Worm (Caenorhabditis elegans): ENCODE results near the gene ZK512.11.

Gene ZK512.11

DNA sequence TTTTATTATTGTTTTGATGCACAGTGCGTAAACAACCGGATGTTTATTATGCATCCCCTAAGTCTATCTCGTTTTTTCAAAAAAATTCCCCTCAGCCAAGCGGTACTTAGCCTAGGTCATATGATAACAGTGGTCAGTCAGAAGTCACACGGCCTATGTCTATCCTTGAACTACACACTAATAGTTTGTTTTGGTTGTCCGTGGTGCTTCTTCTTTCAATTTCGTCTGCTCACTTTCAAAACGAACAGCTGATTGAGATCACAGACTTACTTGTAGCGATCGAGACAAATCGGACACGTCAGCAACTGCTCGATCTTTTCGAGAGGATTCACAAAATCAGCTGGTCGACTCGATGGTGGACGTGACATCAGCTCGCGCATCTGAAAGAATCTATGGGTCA lies 8.9 kb downstream of the ZK512.11 start:
- no peak for TF ChIP-seq cnd-1 (tag; optimal IDR thresholded peaks at IDR 0.05)
- TF ChIP-seq flh-1 (GFP tag; optimal IDR thresholded peaks at IDR 0.05): no peak
- TF ChIP-seq tbx-8 (GFP tag; optimal IDR thresholded peaks at IDR 0.05): no peak
- TF ChIP-seq unc-120 (tag; optimal IDR thresholded peaks at IDR 0.05; ENCODE audit: poor library complexity, severe bottlenecking): no peak
- no peak for TF ChIP-seq ces-1 (GFP tag; optimal IDR thresholded peaks at IDR 0.05)
- no peak for TF ChIP-seq elt-1 (tag; optimal IDR thresholded peaks at IDR 0.05; ENCODE audit: borderline replicate concordance, insufficient read depth)
- no peak for TF ChIP-seq sem-2 (GFP tag; optimal IDR thresholded peaks at IDR 0.05)
- no peak for TF ChIP-seq nhr-237 (tag; optimal IDR thresholded peaks at IDR 0.05)
- no peak for TF ChIP-seq nhr-2 (tag; optimal IDR thresholded peaks at IDR 0.05)
- TF ChIP-seq mls-2 (tag; optimal IDR thresholded peaks at IDR 0.05): no peak
- TF ChIP-seq drap-1 (GFP tag; optimal IDR thresholded peaks at IDR 0.05): no peak
- no peak for TF ChIP-seq lsy-2 (tag; optimal IDR thresholded peaks at IDR 0.05)
- no peak for TF ChIP-seq mep-1 (tag; optimal IDR thresholded peaks at IDR 0.05)
- TF ChIP-seq unc-39 (tag; optimal IDR thresholded peaks at IDR 0.05): no peak
- TF ChIP-seq snpc-4 (tag; optimal IDR thresholded peaks at IDR 0.05): no peak
- TF ChIP-seq unc-62 (GFP tag; optimal IDR thresholded peaks at IDR 0.05): no peak
- TF ChIP-seq nhr-76 (tag; optimal IDR thresholded peaks at IDR 0.05): no peak
- no peak for TF ChIP-seq ztf-11 (tag; optimal IDR thresholded peaks at IDR 0.05)
- no peak for TF ChIP-seq bed-3 (GFP tag; optimal IDR thresholded peaks at IDR 0.05)

DNA sequence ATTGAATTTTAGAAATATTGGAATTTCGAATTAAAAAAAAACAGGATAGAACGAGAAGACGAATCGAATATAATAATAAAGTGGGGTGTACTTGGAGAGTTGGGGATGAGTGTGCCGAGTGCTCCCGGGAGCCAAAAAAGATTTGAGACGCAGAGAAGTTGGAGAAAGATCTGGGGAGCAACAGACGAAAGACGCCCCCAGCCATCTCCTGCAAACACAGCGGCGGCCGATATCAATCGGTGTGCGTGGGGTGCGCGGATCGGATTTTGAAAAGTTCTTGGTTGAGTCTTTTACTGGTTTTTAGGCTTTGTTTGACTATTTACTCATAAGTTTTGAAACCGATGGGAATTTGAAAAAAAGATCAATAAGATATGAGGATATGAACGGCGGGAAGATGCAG lies 9.8 kb downstream of the ZK512.11 start, which contains the start of gene nhl-1:
TSS of gene nhl-1 (minus strand) at position 101 of the 400 bp plus-strand sequence.
- TF ChIP-seq cnd-1 (tag; optimal IDR thresholded peaks at IDR 0.05) (no peak), nhr-237 (tag; optimal IDR thresholded peaks at IDR 0.05) (no peak), unc-120 (tag; optimal IDR thresholded peaks at IDR 0.05; ENCODE audit: poor library complexity, severe bottlenecking) (no peak), mep-1 (tag; optimal IDR thresholded peaks at IDR 0.05) (no peak), nhr-28 (tag; optimal IDR thresholded peaks at IDR 0.05) (no peak), mls-2 (tag; optimal IDR thresholded peaks at IDR 0.05) (no peak), elt-3 (tag; optimal IDR thresholded peaks at IDR 0.05) (no peak), mab-5 (tag; optimal IDR thresholded peaks at IDR 0.05) (no peak), pha-4 (tag; optimal IDR thresholded peaks at IDR 0.05) (no peak), hlh-1 (tag; optimal IDR thresholded peaks at IDR 0.05) (no peak)

DNA sequence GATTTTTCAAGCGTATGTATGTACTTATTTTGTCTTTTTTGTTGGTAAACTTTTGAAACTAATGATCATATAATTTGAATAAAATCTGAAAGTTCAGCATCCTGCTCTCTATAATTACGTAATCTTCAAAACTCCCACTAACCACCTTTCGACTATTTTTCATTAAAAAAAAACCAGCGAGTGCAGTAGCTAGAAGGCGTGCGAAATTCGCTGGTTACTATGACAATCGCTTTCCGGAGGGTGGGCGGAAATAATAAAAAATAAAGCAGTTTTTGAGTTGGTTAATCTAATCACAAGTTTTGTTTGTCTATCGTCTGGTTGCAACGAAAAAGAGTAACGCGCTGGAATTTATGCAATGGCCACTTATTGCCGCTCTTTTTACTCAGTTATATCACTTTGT lies 10.8 kb downstream of the ZK512.11 start, which contains the start of gene irld-34:
TSS of gene irld-34 (plus strand) at position 301 of the 400 bp plus-strand sequence.
- TF ChIP-seq zip-8 (tag; optimal IDR thresholded peaks at IDR 0.05) (peak; percentile 24), hlh-1 (tag; optimal IDR thresholded peaks at IDR 0.05) (no peak), ces-1 (GFP tag; optimal IDR thresholded peaks at IDR 0.05) (no peak)

DNA sequence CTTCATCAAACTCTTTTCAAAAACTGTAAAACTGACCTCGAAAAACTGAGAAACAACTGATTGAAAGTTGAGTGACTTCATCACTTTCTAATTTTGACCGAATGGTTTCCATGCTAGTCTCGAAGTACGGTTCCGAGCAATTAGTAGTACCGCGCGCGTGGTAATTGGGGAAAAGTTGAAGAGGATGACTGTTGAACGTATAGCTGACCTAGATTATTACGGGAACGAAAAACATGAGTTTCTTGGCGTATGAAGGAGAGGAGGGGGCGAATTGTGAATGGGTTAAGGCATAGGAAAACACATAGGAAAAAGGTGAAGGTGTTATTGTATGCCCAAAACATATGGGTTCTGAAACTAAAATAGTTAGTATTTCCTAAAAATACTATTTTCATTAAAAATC lies 17.5 kb downstream of the ZK512.11 start, which contains the start of gene ptr-9:
TSS of gene ptr-9 (minus strand) at position 101 of the 400 bp plus-strand sequence.
- no peak for TF ChIP-seq ham-2 (GFP tag; optimal IDR thresholded peaks at IDR 0.05)
- TF ChIP-seq nhr-28 (tag; optimal IDR thresholded peaks at IDR 0.05): no peak
- no peak for TF ChIP-seq lin-32 (GFP tag; optimal IDR thresholded peaks at IDR 0.05)
- TF ChIP-seq cnd-1 (tag; optimal IDR thresholded peaks at IDR 0.05): no peak
- no peak for TF ChIP-seq unc-39 (tag; optimal IDR thresholded peaks at IDR 0.05)
- no peak for TF ChIP-seq ceh-83 (GFP tag; optimal IDR thresholded peaks at IDR 0.05)
- TF ChIP-seq elt-1 (tag; optimal IDR thresholded peaks at IDR 0.05; ENCODE audit: borderline replicate concordance, insufficient read depth): no peak
- TF ChIP-seq M03D4.4 (tag; optimal IDR thresholded peaks at IDR 0.05): no peak
- TF ChIP-seq ceh-43 (GFP tag; optimal IDR thresholded peaks at IDR 0.05): no peak
- TF ChIP-seq hlh-1 (tag; optimal IDR thresholded peaks at IDR 0.05): no peak
- no peak for TF ChIP-seq lsy-2 (tag; optimal IDR thresholded peaks at IDR 0.05)
- no peak for TF ChIP-seq mab-5 (tag; optimal IDR thresholded peaks at IDR 0.05)
- no peak for TF ChIP-seq ceh-39 (tag; optimal IDR thresholded peaks at IDR 0.05)
- no peak for TF ChIP-seq blmp-1 (tag; optimal IDR thresholded peaks at IDR 0.05)
- TF ChIP-seq lin-13 (tag; optimal IDR thresholded peaks at IDR 0.05): no peak
- TF ChIP-seq ztf-11 (tag; optimal IDR thresholded peaks at IDR 0.05): no peak
- no peak for TF ChIP-seq elt-3 (tag; optimal IDR thresholded peaks at IDR 0.05)

DNA sequence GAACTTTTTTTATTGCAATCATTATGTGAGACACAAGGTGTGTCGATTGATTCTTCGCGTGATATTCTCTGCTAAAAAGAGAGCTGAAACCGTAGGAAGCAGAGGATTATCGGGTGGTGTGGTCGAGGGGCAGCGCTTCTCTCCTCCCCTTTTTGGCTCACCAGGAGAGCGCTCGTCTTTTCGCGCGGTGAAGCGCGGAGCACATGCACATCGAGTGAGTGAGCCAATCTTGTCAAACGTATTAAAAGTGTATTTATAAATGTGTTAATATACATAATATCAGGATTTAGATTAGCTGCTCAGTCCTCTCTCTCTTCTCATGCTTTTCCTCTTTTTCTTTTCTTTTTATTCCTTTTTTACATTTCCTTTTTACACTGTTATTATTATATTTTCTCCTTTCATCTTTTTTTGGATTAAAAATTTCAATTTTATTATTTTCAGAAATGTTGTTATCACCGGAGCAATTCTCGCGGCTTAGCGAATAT lies 18.7 kb downstream of the ZK512.11 start, which contains the start of gene dgk-3:
TSS of gene dgk-3 (plus strand) at position 435 of the 485 bp plus-strand sequence.
- TF ChIP-seq unc-39 (tag; optimal IDR thresholded peaks at IDR 0.05): no peak
- TF ChIP-seq sptf-1 (tag; optimal IDR thresholded peaks at IDR 0.05): no peak
- TF ChIP-seq unc-120 (tag; optimal IDR thresholded peaks at IDR 0.05; ENCODE audit: poor library complexity, severe bottlenecking): no peak
- no peak for TF ChIP-seq nhr-76 (tag; optimal IDR thresholded peaks at IDR 0.05)
